Worm (Caenorhabditis elegans) whole organism, dauer: ENCODE results near the gene Y54G2A.28.

ENCODE experiments used
- unc-62 ChIP-seq: sonication (generic microtip); optimal IDR thresholded peaks from 2 replicates; lab custom pipeline; 2017; ENCODE audit warnings: missing biosample characterization, missing genetic modification reagents, missing genetic modification characterization

The Y54G2A.28 gene

DNA sequence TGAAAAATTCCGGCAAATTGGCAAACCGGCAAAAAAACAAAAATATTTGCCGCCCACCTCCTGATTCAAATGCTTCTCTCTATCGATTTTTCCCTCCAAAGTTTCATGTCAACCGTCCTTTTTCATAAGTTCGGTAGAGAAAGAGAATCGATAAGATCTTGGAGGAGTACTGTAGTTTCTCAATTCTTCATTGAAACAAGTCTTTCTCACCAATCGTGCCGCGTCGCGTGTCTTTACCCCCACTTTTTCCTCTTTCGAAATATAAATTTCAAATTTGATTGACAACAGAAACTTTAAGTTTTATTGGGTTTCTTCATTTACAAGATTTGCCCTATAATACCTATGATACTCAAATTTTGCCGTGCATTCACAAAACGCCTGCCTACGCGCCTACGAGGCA is 6.4 kb upstream of the Y54G2A.28 start:
- no peak for TF ChIP-seq unc-62 (GFP tag; lab: Kevin White, UChicago)

DNA sequence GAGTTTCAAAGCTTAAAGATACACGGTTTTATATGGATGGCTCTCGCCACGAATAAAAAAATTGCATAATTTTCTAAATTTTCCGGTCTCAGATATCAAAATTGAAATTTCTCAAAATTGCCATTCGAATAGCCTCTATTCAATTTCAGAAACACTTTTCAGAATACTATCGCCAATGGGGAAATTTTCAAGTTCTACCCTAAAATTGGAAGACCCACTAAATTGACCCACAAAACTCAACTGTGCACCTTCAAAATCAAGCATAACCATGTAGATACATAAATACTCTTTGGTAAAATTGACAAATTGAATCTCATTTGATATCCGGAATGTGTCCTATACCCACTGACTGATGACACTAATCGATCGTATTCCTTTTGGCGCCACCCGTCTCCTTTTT is 4.0 kb upstream of the Y54G2A.28 start:
- TF ChIP-seq unc-62 (GFP tag; lab: Kevin White, UChicago) = no peak

DNA sequence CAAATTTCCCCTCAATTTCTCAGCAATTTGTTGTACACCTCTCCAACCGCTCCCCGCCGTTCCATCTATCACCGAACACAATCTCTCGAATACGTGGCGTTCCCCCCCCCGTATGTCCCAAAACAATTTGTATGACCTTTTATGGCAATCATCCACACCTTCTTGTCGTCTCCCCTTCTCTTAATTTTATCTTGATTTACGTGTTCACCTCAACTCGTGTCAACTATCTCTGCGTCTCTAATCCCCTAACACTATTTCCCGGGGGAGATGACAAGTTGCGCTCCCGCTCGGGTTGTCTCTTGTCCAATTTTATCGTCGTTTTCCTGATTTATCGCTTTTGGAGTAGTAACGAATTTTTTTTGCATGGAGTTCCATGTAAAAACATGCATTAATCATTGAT is 2.4 kb upstream of the Y54G2A.28 start:
- no peak for TF ChIP-seq unc-62 (GFP tag; lab: Kevin White, UChicago)

DNA sequence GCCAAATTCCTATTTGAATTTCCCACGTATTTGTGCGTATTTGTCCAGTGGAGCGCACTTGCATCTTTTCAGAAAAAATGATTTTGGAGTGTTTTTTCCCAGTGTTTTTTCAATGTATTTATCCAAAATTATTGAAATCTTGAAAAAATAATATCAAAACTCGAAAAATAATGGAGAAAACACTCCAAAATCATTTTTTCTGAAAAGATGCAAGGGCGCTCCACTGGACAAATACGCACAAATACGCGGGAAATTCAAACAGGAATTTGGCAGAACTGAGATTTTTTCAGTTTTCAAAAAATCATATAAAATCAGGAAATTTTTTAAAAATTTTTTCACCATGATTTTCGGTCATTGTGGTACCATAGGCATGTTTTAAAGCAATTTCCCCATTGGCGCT is 574 bp downstream of the Y54G2A.28 start:
- TF ChIP-seq unc-62 (GFP tag; lab: Kevin White, UChicago) = no peak

DNA sequence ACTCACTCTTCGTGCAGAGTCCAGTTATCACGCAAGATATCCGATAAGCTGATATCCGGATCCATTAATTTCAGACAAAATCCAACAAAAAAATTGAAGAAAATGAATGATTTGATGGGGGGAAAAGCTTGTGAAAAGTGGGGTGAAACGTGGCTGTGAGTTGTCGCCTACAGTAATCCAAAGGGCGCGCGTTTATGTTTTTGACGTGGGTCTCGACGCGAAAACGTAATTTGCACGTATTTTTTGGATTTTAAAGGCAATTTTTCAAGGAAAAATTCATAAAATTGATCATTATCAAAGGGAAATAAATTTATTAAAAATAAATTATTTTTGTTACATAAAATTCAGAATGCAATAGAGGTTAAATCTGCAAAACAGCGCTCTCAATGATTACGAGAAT is 3.4 kb downstream of the Y54G2A.28 start, which contains the start of gene Y54G2A.73:
TSS of gene Y54G2A.73 (minus strand) at position 65 of the 400 bp plus-strand sequence.
- TF ChIP-seq unc-62 (GFP tag; lab: Kevin White, UChicago) = no peak

DNA sequence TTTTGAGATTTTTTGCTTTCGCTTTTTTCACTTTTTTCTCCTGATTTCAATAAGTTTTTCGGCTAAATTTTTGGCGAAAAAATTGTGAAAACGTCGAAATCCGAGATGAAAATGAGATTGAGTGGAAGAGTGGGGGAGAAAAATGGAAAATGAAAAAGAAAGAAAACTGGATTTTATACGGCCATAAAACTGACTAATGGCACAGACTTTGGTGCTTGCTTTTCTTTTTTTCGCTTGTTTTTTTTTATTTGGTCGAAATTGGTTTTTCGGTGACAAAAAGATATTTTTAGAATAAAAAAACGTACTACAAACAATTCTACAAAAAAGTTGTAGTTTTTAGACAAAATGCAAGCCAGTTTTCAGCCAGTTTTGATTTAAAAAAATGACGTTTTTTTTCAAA is 9.4 kb downstream of the Y54G2A.28 start:
- no peak for TF ChIP-seq unc-62 (GFP tag; lab: Kevin White, UChicago)

DNA sequence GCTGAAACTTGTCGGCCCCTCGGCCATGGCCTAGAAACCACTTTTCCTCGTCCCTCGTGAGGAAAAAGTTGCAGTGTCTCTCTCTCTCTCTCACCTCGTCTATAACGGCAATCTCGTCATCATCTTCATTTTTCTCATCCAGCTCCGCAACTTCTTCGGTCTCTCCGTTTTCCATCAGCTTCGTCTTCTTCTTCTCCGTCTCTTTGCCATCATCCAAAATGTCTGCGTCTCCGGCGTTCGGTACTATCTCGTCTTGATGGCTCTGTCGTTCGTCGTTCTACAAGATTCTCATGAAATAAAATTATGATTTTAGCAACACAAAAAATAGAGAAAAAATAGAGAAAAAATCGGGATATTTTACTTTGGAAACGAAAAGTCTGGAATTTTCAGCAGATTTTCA is 10.7 kb downstream of the Y54G2A.28 start:
- TF ChIP-seq unc-62 (GFP tag; lab: Kevin White, UChicago) = no peak

DNA sequence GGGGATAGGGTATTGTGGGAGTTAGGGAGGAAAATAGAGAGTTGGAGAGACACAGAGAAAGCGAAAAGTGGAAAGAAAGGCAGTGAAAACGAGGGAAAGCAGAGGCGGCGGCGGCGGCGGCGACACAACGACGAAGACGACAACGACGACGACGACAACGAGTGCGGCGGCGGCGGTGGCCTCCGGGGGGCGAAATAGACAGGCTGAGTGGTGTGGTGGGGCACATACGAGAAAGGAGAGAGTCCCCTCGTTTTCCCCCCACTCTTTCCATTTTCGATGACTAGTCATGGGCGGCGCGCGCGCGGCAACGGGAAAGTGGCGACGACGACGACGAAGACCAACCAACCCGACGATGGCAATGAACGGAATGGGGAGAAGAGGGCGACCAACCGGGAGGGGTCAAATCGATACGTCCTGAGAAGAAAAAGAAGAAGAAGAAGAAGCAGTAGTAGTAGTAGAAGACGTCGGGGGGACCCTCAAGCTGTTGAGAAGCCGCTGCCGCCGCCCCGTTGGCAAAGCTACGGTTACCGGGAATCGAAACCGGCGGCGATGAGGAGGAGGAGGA is 13.5 kb downstream of the Y54G2A.28 start:
- TF ChIP-seq unc-62 (GFP tag; lab: Kevin White, UChicago) = no peak

DNA sequence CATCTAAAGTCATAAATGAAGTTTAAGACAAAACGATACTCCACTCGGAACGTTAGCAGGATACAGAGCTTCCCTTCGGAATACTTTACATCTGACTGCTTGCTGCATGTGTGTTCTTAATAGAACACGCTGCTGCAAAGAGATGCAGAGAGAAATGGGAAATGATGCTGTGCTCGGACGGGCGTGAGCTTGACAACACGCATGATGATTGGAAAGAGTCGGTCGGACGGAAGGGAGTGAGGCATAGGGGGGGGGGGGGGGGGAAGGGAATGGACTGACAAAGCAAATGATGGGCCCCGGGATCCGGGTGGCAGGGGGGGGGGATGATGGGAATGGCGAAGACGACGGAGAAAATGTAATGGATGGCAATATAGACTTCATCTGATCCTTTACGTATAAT is 14.9 kb downstream of the Y54G2A.28 start:
- no peak for TF ChIP-seq unc-62 (GFP tag; lab: Kevin White, UChicago)

DNA sequence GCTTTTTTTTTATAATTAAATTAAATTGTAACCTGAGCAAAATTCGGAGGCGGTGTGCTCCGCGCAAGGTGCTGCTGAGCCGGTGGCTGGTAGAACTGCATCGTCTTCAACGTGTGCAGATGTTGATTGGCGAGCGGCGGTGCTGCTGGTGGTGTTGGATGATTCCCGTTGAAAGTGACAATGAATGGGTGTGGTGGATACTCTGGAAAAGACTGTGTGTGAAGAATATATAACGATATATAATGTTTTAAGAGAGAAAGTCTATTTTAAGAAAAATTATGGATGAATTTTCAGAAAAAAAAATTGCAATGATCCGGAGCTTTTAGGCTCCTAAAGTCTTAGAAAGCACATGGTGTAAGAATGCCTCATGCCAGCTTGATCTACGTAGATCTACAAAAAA is 16.8 kb downstream of the Y54G2A.28 start, which contains the start of gene Y54G2A.26:
TSS of gene Y54G2A.26 (minus strand) at position 101 of the 400 bp plus-strand sequence.
- TF ChIP-seq unc-62 (GFP tag; lab: Kevin White, UChicago) = no peak

DNA sequence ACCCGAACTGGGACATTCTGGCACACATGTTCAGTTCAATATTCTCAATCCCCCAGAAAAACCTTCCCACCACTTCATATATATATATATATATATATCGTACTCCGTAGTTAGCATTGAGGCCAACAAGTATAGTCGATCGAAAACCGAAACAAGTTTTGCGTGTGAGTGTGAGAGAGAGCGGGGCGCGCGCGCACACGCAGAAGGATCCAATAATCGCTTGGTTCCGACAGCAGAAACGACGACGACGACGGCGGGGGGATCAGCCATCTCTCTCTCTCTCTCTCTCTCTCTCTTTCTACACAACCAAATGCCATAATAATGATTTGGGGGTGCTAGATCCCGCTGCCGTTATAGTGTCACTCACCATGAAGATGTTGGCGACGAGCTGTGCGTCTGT is 17.3 kb downstream of the Y54G2A.28 start:
- no peak for TF ChIP-seq unc-62 (GFP tag; lab: Kevin White, UChicago)

DNA sequence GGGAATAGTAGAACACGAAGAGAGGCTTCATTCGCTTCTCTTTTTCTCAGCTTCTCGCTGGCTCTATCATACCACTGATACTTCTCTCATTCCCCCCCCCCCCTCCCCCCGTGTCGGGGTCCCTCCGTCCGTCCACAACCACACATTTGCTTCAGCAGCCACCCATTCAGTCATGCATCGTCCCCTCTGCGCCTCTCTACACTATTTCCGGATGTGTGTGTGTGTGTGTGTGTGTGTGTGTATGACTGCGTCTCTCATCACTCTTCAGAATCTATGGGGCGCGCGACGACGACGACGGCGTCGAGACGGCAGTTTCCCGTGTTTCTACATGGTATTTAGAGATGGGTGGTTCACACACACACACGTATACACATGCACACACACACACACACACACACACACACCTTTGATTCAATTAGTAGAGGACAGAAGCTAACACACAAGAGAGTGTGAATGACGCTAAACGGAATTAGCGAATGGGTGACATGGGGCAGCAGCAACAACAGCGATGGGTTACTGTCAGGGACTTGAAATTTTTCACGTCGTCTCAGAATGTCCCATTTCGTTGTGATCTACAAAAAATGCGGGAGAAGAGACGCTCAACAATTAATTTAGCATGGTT is 18.8 kb downstream of the Y54G2A.28 start:
- TF ChIP-seq unc-62 (GFP tag; lab: Kevin White, UChicago) = no peak

DNA sequence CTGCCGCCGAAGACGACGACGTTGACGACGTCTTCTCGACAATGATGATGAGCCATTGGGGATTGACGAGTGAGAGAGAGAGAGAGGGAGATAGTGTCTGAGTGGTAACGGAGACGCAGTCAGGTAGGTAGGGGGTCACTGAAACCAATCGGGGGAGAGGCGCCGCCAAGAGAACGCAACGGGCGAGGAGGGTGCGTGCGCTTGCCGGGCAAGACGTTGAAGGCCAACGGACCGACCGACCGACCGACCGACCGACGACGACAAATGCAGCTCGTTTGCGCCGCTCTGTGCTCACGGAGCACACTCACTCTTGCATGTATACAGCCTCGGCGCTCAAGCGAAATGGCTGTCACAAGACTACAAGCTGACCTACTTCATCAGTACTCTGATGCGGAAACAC is 21.7 kb downstream of the Y54G2A.28 start:
- no peak for TF ChIP-seq unc-62 (GFP tag; lab: Kevin White, UChicago)

DNA sequence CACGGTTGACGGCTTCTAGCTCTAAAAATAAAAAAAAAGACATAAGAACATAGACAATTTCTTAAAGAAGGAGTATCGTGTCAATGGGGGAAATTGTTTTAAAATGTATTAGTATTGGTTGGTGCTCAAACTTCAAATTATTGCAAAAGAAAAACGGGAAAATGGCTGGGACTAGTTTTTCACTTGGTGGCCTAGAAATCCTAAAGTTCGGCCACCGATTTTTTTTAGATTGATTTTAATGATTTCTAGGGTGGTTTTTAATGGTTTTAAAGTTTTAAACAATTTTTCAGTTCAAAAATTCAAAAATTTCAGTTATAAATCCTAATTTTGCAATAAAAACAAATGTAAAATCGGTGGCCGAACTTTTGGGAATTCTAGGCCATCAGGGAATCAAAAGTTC is 25.5 kb downstream of the Y54G2A.28 start:
- TF ChIP-seq unc-62 (GFP tag; lab: Kevin White, UChicago) = no peak

DNA sequence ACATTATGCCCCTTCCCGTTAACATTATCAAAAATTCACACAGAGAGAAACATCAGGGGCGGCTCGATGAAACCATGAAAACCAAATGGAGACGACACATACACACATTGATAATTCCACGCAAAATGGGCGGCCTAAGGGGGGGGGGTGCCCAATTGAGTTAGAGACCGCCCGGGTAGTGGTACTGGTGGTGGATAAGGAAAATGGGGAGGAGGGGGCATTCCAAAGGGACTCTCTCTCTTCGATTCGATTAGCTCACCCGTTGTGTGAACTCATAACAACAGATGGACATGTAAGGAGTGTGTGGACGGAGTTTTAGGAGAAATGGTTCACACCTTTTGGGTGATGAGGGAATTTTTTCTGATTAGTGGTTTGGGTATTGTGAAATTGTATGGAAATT is 29.8 kb downstream of the Y54G2A.28 start:
- TF ChIP-seq unc-62 (GFP tag; lab: Kevin White, UChicago) = no peak

DNA sequence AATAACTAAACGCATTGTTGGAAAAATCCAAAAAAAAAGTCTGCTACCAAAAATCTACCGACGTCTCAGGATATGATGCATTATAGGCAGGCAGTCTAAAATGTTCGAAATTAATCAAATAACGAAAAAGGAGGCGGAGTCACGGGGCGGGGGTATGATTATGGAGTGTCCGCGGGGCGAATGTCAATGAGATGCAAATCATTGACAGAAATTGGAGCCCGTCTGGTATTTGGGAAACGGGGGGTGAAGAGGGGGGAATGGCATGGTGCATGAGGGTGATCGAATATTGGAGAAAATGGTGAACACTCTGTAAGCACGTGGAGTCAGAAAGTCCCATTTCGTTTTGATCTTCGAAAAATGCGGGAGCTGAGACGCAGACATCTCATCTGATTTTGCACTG is 33.8 kb downstream of the Y54G2A.28 start, which contains the start of gene lad-2:
TSS of gene lad-2 (minus strand) at position 101 of the 400 bp plus-strand sequence.
- TF ChIP-seq unc-62 (GFP tag; lab: Kevin White, UChicago) = no peak

DNA sequence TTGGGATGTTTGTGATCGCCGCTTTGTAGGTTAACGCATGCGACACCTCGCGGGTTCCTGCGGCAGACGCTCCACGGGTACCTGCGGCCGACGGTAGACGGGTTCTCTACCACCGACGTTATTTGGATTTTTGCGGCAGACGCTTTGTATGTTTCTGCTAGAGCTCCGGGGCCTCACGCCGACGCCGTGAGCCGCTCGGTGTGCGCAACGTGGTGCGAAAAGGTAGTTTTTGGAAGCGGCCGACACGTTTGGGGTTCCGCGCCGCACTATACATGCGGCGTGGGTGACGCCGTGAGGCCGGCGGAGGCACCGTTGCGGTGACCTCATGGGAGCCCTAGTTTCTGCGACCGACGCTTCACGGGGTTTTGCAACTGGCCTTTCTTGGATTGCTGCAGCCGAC is 41.2 kb downstream of the Y54G2A.28 start:
- no peak for TF ChIP-seq unc-62 (GFP tag; lab: Kevin White, UChicago)
